Worm (Caenorhabditis elegans): Measurements from ENCODE around the gene C05B5.1.

- TF ChIP-seq tab-1 (GFP tag; IDR thresholded peaks at IDR 0.05) (no peak), klf-2 (GFP tag; conservative IDR thresholded peaks at IDR 0.05) (no peak), med-1 (GFP tag; optimal IDR thresholded peaks at IDR 0.05; ENCODE audit: insufficient read depth) (no peak), ztf-23 (GFP tag; IDR thresholded peaks at IDR 0.05) (no peak), flt-1 (GFP tag; IDR thresholded peaks at IDR 0.05) (no peak), T22C8.4 (GFP tag; IDR thresholded peaks at IDR 0.05) (no peak), ref-1 (GFP tag; conservative IDR thresholded peaks at IDR 0.05) (no peak), cog-1 (tag; optimal IDR thresholded peaks at IDR 0.05) (no peak), ztf-29 (GFP tag; IDR thresholded peaks at IDR 0.05) (no peak)
Measured at ce11 chrIII:10006734-10007348, 18.6 kb upstream of the C05B5.1 start, which contains the start of gene C05B5.8.
